Fruit fly (Drosophila melanogaster) whole organism, embryonic: Measurements from ENCODE around the gene Cep97.

ENCODE experiments used
- ATbp ChIP-seq: fragments of 200-800 bp; sonication (Bioruptor generic); optimal IDR thresholded peaks from 2 replicates; lab custom pipeline; 2017; ENCODE audit warnings: missing biosample characterization, mild to moderate bottlenecking, missing genetic modification characterization, missing genetic modification reagents
- Blimp-1 ChIP-seq: fragments of 200-800 bp; sonication (Bioruptor generic); optimal IDR thresholded peaks from 3 replicates; lab custom pipeline; 2018; ENCODE audit warnings: missing biosample characterization, missing genetic modification characterization, mild to moderate bottlenecking, moderate library complexity, missing genetic modification reagents
- CG10321 ChIP-seq: fragments of 200-800 bp; sonication (Bioruptor generic); IDR thresholded peaks from 2 replicates; pipeline ENCODE4 v1.3.6; 2022; ENCODE audit warnings: missing biosample characterization, missing genetic modification characterization
- CG10431 ChIP-seq: fragments of 200-800 bp; sonication (Bioruptor generic); optimal IDR thresholded peaks from 3 replicates; lab custom pipeline; 2018; ENCODE audit warnings: missing biosample characterization, mild to moderate bottlenecking, missing genetic modification characterization
- CG10654 ChIP-seq: fragments of 200-800 bp; sonication (Bioruptor generic); optimal IDR thresholded peaks from 2 replicates; lab custom pipeline; 2016; ENCODE audit warnings: missing biosample characterization, missing genetic modification characterization
- CG11398 ChIP-seq: fragments of 200-800 bp; sonication (Bioruptor generic); optimal IDR thresholded peaks from 2 replicates; lab custom pipeline; 2016; ENCODE audit warnings: missing biosample characterization, missing genetic modification characterization
- CG12104 ChIP-seq: fragments of 200-800 bp; sonication (Bioruptor generic); optimal IDR thresholded peaks from 3 replicates; lab custom pipeline; 2016; ENCODE audit warnings: missing biosample characterization, missing genetic modification characterization
- CG12744 ChIP-seq: fragments of 200-800 bp; sonication (Bioruptor generic); optimal IDR thresholded peaks from 2 replicates; lab custom pipeline; 2016; ENCODE audit warnings: missing biosample characterization, missing genetic modification characterization
- CG13894 ChIP-seq: fragments of 200-800 bp; sonication (Bioruptor generic); optimal IDR thresholded peaks from 3 replicates; lab custom pipeline; 2018; ENCODE audit warnings: missing biosample characterization, mild to moderate bottlenecking, missing genetic modification characterization, moderate library complexity
- CG17328 ChIP-seq: fragments of 200-800 bp; sonication (Bioruptor generic); IDR thresholded peaks from 2 replicates; pipeline ENCODE4 v1.3.6; 2022; ENCODE audit warnings: missing biosample characterization, missing genetic modification characterization
- CG17361 ChIP-seq: fragments of 200-800 bp; sonication (Bioruptor generic); IDR thresholded peaks from 3 replicates; pipeline ENCODE4 v1.3.6; 2022; ENCODE audit warnings: missing biosample characterization, missing genetic modification characterization
- CG2202 ChIP-seq: fragments of 200-800 bp; sonication (Bioruptor generic); optimal IDR thresholded peaks from 2 replicates; lab custom pipeline; 2018; ENCODE audit warnings: missing biosample characterization, mild to moderate bottlenecking, missing genetic modification characterization
- CG2712 ChIP-seq: fragments of 200-800 bp; optimal IDR thresholded peaks from 3 replicates; lab custom pipeline; 2019; ENCODE audit warnings: missing biosample characterization, mild to moderate bottlenecking, missing genetic modification characterization, moderate library complexity
- CG2875 ChIP-seq: fragments of 200-800 bp; sonication (Bioruptor generic); optimal IDR thresholded peaks from 2 replicates; lab custom pipeline; 2017; ENCODE audit warnings: missing biosample characterization, mild to moderate bottlenecking, missing genetic modification characterization, missing genetic modification reagents
- CG32532 ChIP-seq: fragments of 200-800 bp; sonication (Bioruptor generic); IDR thresholded peaks from 2 replicates; pipeline ENCODE4 v1.3.6; 2022; ENCODE audit warnings: missing biosample characterization, missing genetic modification characterization
- CG4282 ChIP-seq: fragments of 200-800 bp; sonication (Bioruptor generic); optimal IDR thresholded peaks from 2 replicates; lab custom pipeline; 2016; ENCODE audit warnings: missing biosample characterization, missing genetic modification characterization
- CG8281 ChIP-seq: fragments of 200-800 bp; sonication (Bioruptor generic); optimal IDR thresholded peaks from 2 replicates; lab custom pipeline; 2018; ENCODE audit warnings: missing biosample characterization, mild to moderate bottlenecking, missing genetic modification characterization, moderate library complexity
- CG8388 ChIP-seq: fragments of 200-800 bp; sonication (Bioruptor generic); optimal IDR thresholded peaks from 2 replicates; lab custom pipeline; 2019; ENCODE audit warnings: missing biosample characterization, mild to moderate bottlenecking, missing genetic modification characterization, moderate library complexity
- CG8478 ChIP-seq: fragments of >200 bp; optimal IDR thresholded peaks from 2 replicates; lab custom pipeline; 2018
- CG8924 ChIP-seq: fragments of 200-800 bp; optimal IDR thresholded peaks from 3 replicates; lab custom pipeline; 2019; ENCODE audit warnings: missing biosample characterization, mild to moderate bottlenecking, missing genetic modification characterization, moderate library complexity
- CG8944 ChIP-seq: fragments of 200-800 bp; sonication (Bioruptor generic); optimal IDR thresholded peaks from 3 replicates; lab custom pipeline; 2016; ENCODE audit warnings: missing biosample characterization, missing genetic modification characterization
- CG9215 ChIP-seq: fragments of 200-800 bp; sonication (Bioruptor generic); IDR thresholded peaks from 2 replicates; pipeline ENCODE4 v1.3.6; 2022; ENCODE audit warnings: missing biosample characterization, missing genetic modification characterization
- Camta ChIP-seq: fragments of 200-800 bp; sonication (Bioruptor generic); optimal IDR thresholded peaks from 2 replicates; lab custom pipeline; 2016; ENCODE audit warnings: missing biosample characterization, missing genetic modification characterization
- Dad ChIP-seq: fragments of 200-800 bp; sonication (Bioruptor generic); optimal IDR thresholded peaks from 3 replicates; lab custom pipeline; 2016; ENCODE audit warnings: missing biosample characterization, missing genetic modification characterization
- Deaf1 ChIP-seq: fragments of 200-800 bp; optimal IDR thresholded peaks from 3 replicates; lab custom pipeline; 2019; ENCODE audit warnings: missing biosample characterization, mild to moderate bottlenecking, missing genetic modification characterization, moderate library complexity
- Dip3 ChIP-seq: fragments of 200-800 bp; sonication (Bioruptor generic); optimal IDR thresholded peaks from 3 replicates; lab custom pipeline; 2016; ENCODE audit warnings: missing biosample characterization, missing genetic modification characterization
- Doc2 ChIP-seq: fragments of 200-800 bp; sonication (Bioruptor generic); IDR thresholded peaks from 2 replicates; pipeline ENCODE4 v1.3.6; 2022; ENCODE audit warnings: missing biosample characterization, missing genetic modification characterization
- Elba2 ChIP-seq: fragments of 200-800 bp; sonication (Bioruptor generic); optimal IDR thresholded peaks from 3 replicates; lab custom pipeline; 2016; ENCODE audit warnings: missing biosample characterization, missing genetic modification characterization
- Hmr ChIP-seq: fragments of 200-800 bp; sonication (Bioruptor generic); optimal IDR thresholded peaks from 3 replicates; lab custom pipeline; 2017; ENCODE audit warnings: mild to moderate bottlenecking, missing biosample characterization, missing genetic modification reagents, missing genetic modification characterization
- MBD-R2 ChIP-seq: fragments of 200-800 bp; sonication (Bioruptor generic); IDR thresholded peaks from 2 replicates; pipeline ENCODE4 v1.3.6; 2022; ENCODE audit warnings: missing biosample characterization, missing genetic modification characterization
- Med ChIP-seq: fragments of 200-800 bp; sonication (Bioruptor generic); peaks from one replicate; lab custom pipeline; 2016; ENCODE audit warnings: missing biosample characterization, missing genetic modification characterization, mild to moderate bottlenecking, inconsistent platforms, moderate library complexity
- Neu2 ChIP-seq: fragments of 200-800 bp; sonication (Bioruptor generic); optimal IDR thresholded peaks from 3 replicates; lab custom pipeline; 2016; ENCODE audit warnings: missing biosample characterization, missing genetic modification characterization, borderline replicate concordance
- Rx ChIP-seq: fragments of 200-800 bp; sonication (Bioruptor generic); IDR thresholded peaks from 2 replicates; pipeline ENCODE4 v1.3.6; 2022; ENCODE audit warnings: missing biosample characterization, missing genetic modification characterization
- Scr ChIP-seq: fragments of 200-800 bp; sonication (Bioruptor generic); IDR thresholded peaks from 2 replicates; pipeline ENCODE4 v1.3.6; 2022; ENCODE audit warnings: missing biosample characterization, missing genetic modification characterization; ENCODE audit not compliant: partially characterized antibody
- Side ChIP-seq: fragments of 200-800 bp; sonication (Bioruptor generic); optimal IDR thresholded peaks from 2 replicates; lab custom pipeline; 2016; ENCODE audit warnings: missing biosample characterization, missing genetic modification characterization
- Sry-β ChIP-seq: fragments of 200-800 bp; sonication (Bioruptor generic); optimal IDR thresholded peaks from 2 replicates; lab custom pipeline; 2018; ENCODE audit warnings: missing biosample characterization, mild to moderate bottlenecking, missing genetic modification characterization, moderate library complexity
- Stat92E ChIP-seq, 3 experiments: fragments of >200 bp in 2 of 3; fragments of 200-800 bp in 1 of 3; sonication (Bioruptor generic) in 1 of 3; optimal IDR thresholded peaks; 2 replicates each; lab custom pipeline; 2017 to 2019; ENCODE audit warnings: missing biosample characterization in 3 of 3, missing genetic modification characterization in 3 of 3, mild to moderate bottlenecking in 1 of 3, moderate library complexity in 1 of 3
- cg ChIP-seq: fragments of 200-800 bp; sonication (Bioruptor generic); optimal IDR thresholded peaks from 3 replicates; lab custom pipeline; 2019; ENCODE audit warnings: missing biosample characterization, mild to moderate bottlenecking, missing genetic modification characterization, moderate library complexity
- corto ChIP-seq: fragments of 200-800 bp; sonication (Bioruptor generic); optimal IDR thresholded peaks from 2 replicates; lab custom pipeline; 2016; ENCODE audit warnings: missing biosample characterization, mild to moderate bottlenecking, missing genetic modification characterization, moderate library complexity
- fd64A ChIP-seq: fragments of 200-800 bp; sonication (Bioruptor generic); optimal IDR thresholded peaks from 3 replicates; lab custom pipeline; 2018; ENCODE audit warnings: missing biosample characterization, mild to moderate bottlenecking, missing genetic modification characterization
- gfzf ChIP-seq: fragments of 200-800 bp; sonication (Bioruptor generic); optimal IDR thresholded peaks from 2 replicates; lab custom pipeline; 2016; ENCODE audit warnings: missing biosample characterization, mild to moderate bottlenecking, missing genetic modification characterization, moderate library complexity
- gsb-n ChIP-seq: fragments of 200-800 bp; sonication (Bioruptor generic); optimal IDR thresholded peaks from 3 replicates; lab custom pipeline; 2018; ENCODE audit warnings: missing biosample characterization, mild to moderate bottlenecking, missing genetic modification characterization
- her ChIP-seq: fragments of 200-800 bp; sonication (Bioruptor generic); optimal IDR thresholded peaks from 2 replicates; lab custom pipeline; 2016; ENCODE audit warnings: missing biosample characterization, missing genetic modification characterization
- ken ChIP-seq: fragments of 200-800 bp; sonication (Bioruptor generic); IDR thresholded peaks from 3 replicates; pipeline ENCODE4 v1.3.6; 2022; ENCODE audit warnings: missing biosample characterization, missing genetic modification characterization
- nau ChIP-seq: fragments of 200-800 bp; sonication (Bioruptor generic); optimal IDR thresholded peaks from 3 replicates; lab custom pipeline; 2017; ENCODE audit warnings: missing biosample characterization, mild to moderate bottlenecking, missing genetic modification characterization, missing genetic modification reagents
- repo ChIP-seq: fragments of 200-800 bp; sonication (Bioruptor generic); optimal IDR thresholded peaks from 2 replicates; lab custom pipeline; 2016; ENCODE audit warnings: missing biosample characterization, missing genetic modification characterization
- sens-2 ChIP-seq: fragments of 200-800 bp; sonication (Bioruptor generic); IDR thresholded peaks from 2 replicates; pipeline ENCODE4 v1.3.6; 2022; ENCODE audit warnings: missing biosample characterization, missing genetic modification characterization
- seq ChIP-seq: fragments of 200-800 bp; sonication (Bioruptor generic); IDR thresholded peaks from 2 replicates; pipeline ENCODE4 v1.3.6; 2022; ENCODE audit warnings: missing biosample characterization, missing genetic modification characterization
- sna ChIP-seq: fragments of 200-800 bp; sonication (Bioruptor generic); IDR thresholded peaks from 2 replicates; pipeline ENCODE4 v1.3.6; 2022; ENCODE audit warnings: missing biosample characterization, missing genetic modification characterization; ENCODE audit not compliant: partially characterized antibody
- ssp ChIP-seq: fragments of 200-800 bp; sonication (Bioruptor generic); IDR thresholded peaks from 2 replicates; pipeline ENCODE4 v1.3.6; 2022; ENCODE audit warnings: missing biosample characterization, missing genetic modification characterization
- tgo ChIP-seq: fragments of 200-800 bp; sonication (Bioruptor generic); IDR thresholded peaks from 3 replicates; pipeline ENCODE4 v1.3.6; 2022; ENCODE audit warnings: missing biosample characterization, missing genetic modification characterization
- zen2 ChIP-seq: fragments of 200-800 bp; sonication (Bioruptor generic); IDR thresholded peaks from 3 replicates; pipeline ENCODE4 v1.3.6; 2022; ENCODE audit warnings: missing biosample characterization, missing genetic modification characterization; ENCODE audit not compliant: partially characterized antibody

The Cep97 gene

DNA sequence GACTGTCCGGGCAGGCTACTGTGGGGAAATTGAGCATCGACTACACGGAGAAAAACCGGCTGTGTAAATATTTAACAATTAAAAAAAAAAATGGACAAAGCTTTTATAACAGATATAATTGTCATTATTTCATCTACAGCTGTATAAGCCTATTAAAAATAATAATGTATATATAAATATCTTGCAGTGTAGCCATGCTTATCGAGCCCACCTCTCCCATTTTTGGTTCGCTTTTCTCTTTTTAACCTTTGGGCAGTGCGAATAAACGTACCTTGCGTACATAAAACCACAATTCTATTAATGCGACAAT, 29.3 kb downstream of the Cep97 start (continued):
- TF ChIP-seq gfzf (GFP tag; lab: Kevin White, UChicago): no peak
- TF ChIP-seq Doc2 (GFP tag; lab: Robert Waterston, UW): no peak
- no peak for TF ChIP-seq CG2202 (tag; lab: Kevin White, UChicago)
- TF ChIP-seq cg (GFP tag; lab: Kevin White, UChicago): no peak
- TF ChIP-seq gsb-n (tag; lab: Kevin White, UChicago): peak; percentile 20
- TF ChIP-seq CG10654 (GFP tag; lab: Kevin White, UChicago): peak; percentile 38
- peak; percentile 55; the same call in 2 of the 3 replicates for TF ChIP-seq CG17361
- no peak for TF ChIP-seq CG11398 (GFP tag; lab: Kevin White, UChicago)
- TF ChIP-seq her: no peak
- no peak for TF ChIP-seq CG8924 (tag; lab: Kevin White, UChicago)
- TF ChIP-seq zen2 (GFP tag; lab: Robert Waterston, UW): no peak
- peak; percentile 87 for TF ChIP-seq CG32532 (GFP tag; lab: Robert Waterston, UW)
- peak; percentile 83 for TF ChIP-seq CG17328 (GFP tag; lab: Robert Waterston, UW)
- no peak for TF ChIP-seq Neu2 (GFP tag; lab: Kevin White, UChicago)
- TF ChIP-seq ken (GFP tag; lab: Robert Waterston, UW): 0 out of 3 replicates have a peak, but pooled peaks have one; percentile 34
- TF ChIP-seq nau (GFP tag; lab: Kevin White, UChicago): no peak
- TF ChIP-seq Dad (GFP tag; lab: Kevin White, UChicago): peak; percentile 15
- no peak for TF ChIP-seq CG10431 (GFP tag; lab: Kevin White, UChicago)
- TF ChIP-seq Camta (GFP tag; lab: Kevin White, UChicago): peak; percentile 36
- no peak for TF ChIP-seq Sry-β
- TF ChIP-seq CG8388 (GFP tag; lab: Kevin White, UChicago): no peak
- peak; percentile 43; the same call in 1 of the 2 replicates for TF ChIP-seq MBD-R2 (GFP tag; lab: Robert Waterston, UW)
- no peak for TF ChIP-seq Blimp-1 (GFP tag; lab: Kevin White, UChicago)
- TF ChIP-seq Rx (GFP tag; lab: Robert Waterston, UW): peak; percentile 65
- peak; percentile 52; the same call in 1 of the 2 replicates for TF ChIP-seq sens-2 (GFP tag; lab: Robert Waterston, UW)
- peak; percentile 48; the same call in 1 of the 2 replicates for TF ChIP-seq ssp (GFP tag; lab: Robert Waterston, UW)
- no peak for TF ChIP-seq CG12744
- peak; percentile 73 for TF ChIP-seq Hmr (GFP tag; lab: Kevin White, UChicago)
- peak; percentile 75; the same call in 2 of the 3 replicates for TF ChIP-seq tgo (GFP tag; lab: Robert Waterston, UW)
- no peak for TF ChIP-seq repo (GFP tag; lab: Kevin White, UChicago)
- TF ChIP-seq Dip3 (GFP tag; lab: Kevin White, UChicago): peak; percentile 49
- peak; percentile 81 for TF ChIP-seq corto (GFP tag; lab: Kevin White, UChicago)
- TF ChIP-seq CG4282 (GFP tag; lab: Kevin White, UChicago): no peak
- peak; percentile 34; the same call in 1 of the 2 replicates for TF ChIP-seq CG10321 (GFP tag; lab: Robert Waterston, UW)
- no peak for TF ChIP-seq Side (GFP tag; lab: Kevin White, UChicago)
- TF ChIP-seq ATbp (GFP tag; lab: Kevin White, UChicago): peak; percentile 35
- TF ChIP-seq Med (GFP tag; lab: Kevin White, UChicago): no peak
- TF ChIP-seq CG8478 (lab: Kevin White, UChicago): no peak
- TF ChIP-seq CG8944 (GFP tag; lab: Kevin White, UChicago): no peak
- TF ChIP-seq CG9215: peak; percentile 70
- TF ChIP-seq seq (GFP tag; lab: Robert Waterston, UW): peak; percentile 74
- TF ChIP-seq fd64A (GFP tag; lab: Kevin White, UChicago): no peak
- no peak for TF ChIP-seq Scr (GFP tag; lab: Robert Waterston, UW)
- no peak for TF ChIP-seq CG2712
- peak; percentile 23 for TF ChIP-seq CG12104
- no peak for TF ChIP-seq Stat92E (GFP tag; optimal IDR thresholded peaks at IDR 0.05; lab: Kevin White, UChicago)
- TF ChIP-seq sna: no peak
- TF ChIP-seq Deaf1 (tag; lab: Kevin White, UChicago): no peak
- TF ChIP-seq CG2875 (GFP tag; lab: Kevin White, UChicago): no peak
- TF ChIP-seq CG8281: no peak
- TF ChIP-seq Elba2 (GFP tag; lab: Kevin White, UChicago): no peak
- no peak for TF ChIP-seq CG13894 (tag; lab: Kevin White, UChicago)
